Worm (Caenorhabditis elegans): ENCODE results near the gene sek-6.

DNA sequence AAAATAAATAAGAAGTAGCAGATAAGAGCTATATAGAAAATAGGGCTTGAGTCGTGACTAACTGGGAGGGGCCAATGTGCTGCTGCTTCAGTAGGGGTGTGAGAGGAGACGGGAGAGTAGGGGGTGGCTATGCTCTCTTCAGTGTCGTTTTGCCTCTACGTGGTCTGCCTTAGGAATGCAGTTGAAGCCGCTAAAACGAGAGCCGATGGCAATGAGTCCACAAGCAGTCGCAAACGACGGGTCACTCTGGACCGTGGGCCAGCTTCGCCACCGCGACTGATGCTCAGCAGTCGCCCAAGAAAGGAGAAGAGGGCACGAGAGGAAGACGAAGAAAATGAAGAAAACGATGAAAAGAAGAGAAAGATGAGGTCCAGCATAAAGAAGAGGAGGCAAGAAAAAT lies 31.8 kb upstream of the sek-6 start, which contains the start of gene grk-1:
- TF ChIP-seq flt-1 (GFP tag; IDR thresholded peaks at IDR 0.05) (no peak), tbx-37 (GFP tag; conservative IDR thresholded peaks at IDR 0.05) (no peak), F13C5.2 (tag; optimal IDR thresholded peaks at IDR 0.05) (no peak), scrt-1 (GFP tag; IDR thresholded peaks at IDR 0.05) (no peak), ama-1 (optimal IDR thresholded peaks at IDR 0.05) (no peak), hnd-1 (tag; optimal IDR thresholded peaks at IDR 0.05) (no peak)

Measured in whole organism, early embryonic.